Fruit fly (Drosophila melanogaster) whole organism, adult: Measurements from ENCODE around the gene CG32219.

Source experiments
- CG11617 ChIP-seq: fragments of 200-800 bp; sonication (Bioruptor generic); optimal IDR thresholded peaks from 2 replicates; lab custom pipeline; 2017; ENCODE audit warnings: mild to moderate bottlenecking, missing biosample characterization, missing genetic modification reagents, missing genetic modification characterization
- CG12768 ChIP-seq: fragments of 200-800 bp; sonication (Bioruptor generic); optimal IDR thresholded peaks from 2 replicates; lab custom pipeline; 2017; ENCODE audit warnings: missing biosample characterization, missing genetic modification characterization, mild to moderate bottlenecking, moderate library complexity, missing genetic modification reagents
- CG14711 ChIP-seq: fragments of 200-800 bp; sonication (Bioruptor generic); optimal IDR thresholded peaks from 2 replicates; lab custom pipeline; 2018; ENCODE audit warnings: missing biosample characterization, mild to moderate bottlenecking, missing genetic modification characterization, moderate library complexity
- CG1620 ChIP-seq: fragments of 200-800 bp; sonication (Bioruptor generic); optimal IDR thresholded peaks from 2 replicates; lab custom pipeline; 2016; ENCODE audit warnings: missing biosample characterization, missing genetic modification characterization
- CG33017 ChIP-seq: fragments of 200-800 bp; sonication (Bioruptor generic); optimal IDR thresholded peaks from 2 replicates; lab custom pipeline; 2018; ENCODE audit warnings: missing biosample characterization, mild to moderate bottlenecking, missing genetic modification characterization, moderate library complexity
- CG5204 ChIP-seq: fragments of 200-800 bp; sonication (Bioruptor generic); optimal IDR thresholded peaks from 2 replicates; lab custom pipeline; 2016; ENCODE audit warnings: missing biosample characterization, missing genetic modification characterization
- CG7045 ChIP-seq: fragments of 200-800 bp; sonication (Bioruptor generic); optimal IDR thresholded peaks from 2 replicates; lab custom pipeline; 2017; ENCODE audit warnings: missing biosample characterization, mild to moderate bottlenecking, missing genetic modification characterization
- CG7101 ChIP-seq: fragments of 200-800 bp; sonication (Bioruptor generic); optimal IDR thresholded peaks from 2 replicates; lab custom pipeline; 2018; ENCODE audit warnings: missing biosample characterization, mild to moderate bottlenecking, missing genetic modification characterization, moderate library complexity
- Clk ChIP-seq: fragments of 200-800 bp; sonication (Bioruptor generic); optimal IDR thresholded peaks from 2 replicates; lab custom pipeline; 2017; ENCODE audit warnings: missing biosample characterization, missing genetic modification characterization
- Crg-1 ChIP-seq: fragments of 200-800 bp; sonication (Bioruptor generic); optimal IDR thresholded peaks from 2 replicates; lab custom pipeline; 2016; ENCODE audit warnings: missing biosample characterization, missing genetic modification characterization
- Hr96 ChIP-seq: fragments of 200-800 bp; sonication (Bioruptor generic); optimal IDR thresholded peaks from 2 replicates; lab custom pipeline; 2016; ENCODE audit warnings: missing biosample characterization, missing genetic modification characterization
- Mnt ChIP-seq: fragments of 200-800 bp; sonication (Bioruptor generic); optimal IDR thresholded peaks from 2 replicates; lab custom pipeline; 2016; ENCODE audit warnings: missing biosample characterization, mild to moderate bottlenecking, missing genetic modification characterization
- bab1 ChIP-seq: fragments of 200-800 bp; sonication (Bioruptor generic); optimal IDR thresholded peaks from 3 replicates; lab custom pipeline; 2019; ENCODE audit warnings: missing biosample characterization, mild to moderate bottlenecking, missing genetic modification characterization, moderate library complexity
- cic ChIP-seq: fragments of 200-800 bp; sonication (Bioruptor generic); optimal IDR thresholded peaks from 2 replicates; lab custom pipeline; 2017; ENCODE audit warnings: missing biosample characterization, mild to moderate bottlenecking, missing genetic modification characterization, moderate library complexity
- cnc ChIP-seq, 2 experiments: fragments of >200 bp; optimal IDR thresholded peaks; 2 replicates each; lab custom pipeline; 2017
- kay ChIP-seq: fragments of 200-800 bp; sonication (Bioruptor generic); peaks from one replicate; lab custom pipeline; 2016; ENCODE audit warnings: missing biosample characterization, missing genetic modification characterization, borderline replicate concordance
- ovo ChIP-seq: fragments of 200-800 bp; sonication (Bioruptor generic); optimal IDR thresholded peaks from 2 replicates; lab custom pipeline; 2016; ENCODE audit warnings: missing biosample characterization, missing genetic modification characterization
- pad ChIP-seq: fragments of 200-800 bp; sonication (Bioruptor generic); optimal IDR thresholded peaks from 3 replicates; lab custom pipeline; 2017; ENCODE audit warnings: missing biosample characterization, missing genetic modification characterization, mild to moderate bottlenecking, moderate library complexity, missing genetic modification reagents
- tj ChIP-seq: fragments of 200-800 bp; sonication (Bioruptor generic); optimal IDR thresholded peaks from 3 replicates; lab custom pipeline; 2017; ENCODE audit warnings: missing biosample characterization, mild to moderate bottlenecking, missing genetic modification characterization, moderate library complexity
- toe ChIP-seq: fragments of 200-800 bp; sonication (Bioruptor generic); optimal IDR thresholded peaks from 2 replicates; lab custom pipeline; 2016; ENCODE audit warnings: missing biosample characterization, missing genetic modification characterization

CG32219 gene

dm6 chr3L:19941162-19941561 lies 9.8 kb downstream of the CG32219 start:
- peak; percentile 93 for TF ChIP-seq kay
- TF ChIP-seq Hr96 (GFP tag; lab: Kevin White, UChicago) = no peak
- no peak for TF ChIP-seq CG33017
- TF ChIP-seq toe (GFP tag; lab: Kevin White, UChicago) = no peak

- TF ChIP-seq bab1 (GFP tag; lab: Kevin White, UChicago) = no peak
- TF ChIP-seq CG33017 = peak; percentile 26
- TF ChIP-seq CG7045 (GFP tag; lab: Kevin White, UChicago) = no peak
- TF ChIP-seq CG14711 = peak; percentile 41
- no peak for TF ChIP-seq Crg-1 (GFP tag; lab: Kevin White, UChicago)
Measured at dm6 chr3L:19940349-19940748, 10.6 kb downstream of the CG32219 start.

dm6 chr3L:19939024-19939423 lies 11.9 kb downstream of the CG32219 start, which contains the start of gene Ac76E:
Gene Ac76E (plus strand): TSS chr3L:19939287.
- TF ChIP-seq cic (GFP tag; lab: Kevin White, UChicago) = peak; percentile 64
- peak; percentile 52 for TF ChIP-seq CG7045 (GFP tag; lab: Kevin White, UChicago)
- TF ChIP-seq pad (GFP tag; lab: Kevin White, UChicago) = no peak
- TF ChIP-seq CG7101 (tag; lab: Kevin White, UChicago) = no peak
- peak; percentile 24 for TF ChIP-seq bab1 (GFP tag; lab: Kevin White, UChicago)
- peak; percentile 36 for TF ChIP-seq CG33017
- TF ChIP-seq CG5204 (GFP tag; lab: Kevin White, UChicago) = no peak
- TF ChIP-seq tj (GFP tag; lab: Kevin White, UChicago) = peak; percentile 34
- peak; percentile 19 for TF ChIP-seq toe (GFP tag; lab: Kevin White, UChicago)
- TF ChIP-seq CG14711 = peak; percentile 14
- TF ChIP-seq cnc (optimal IDR thresholded peaks at IDR 0.05; lab: Kevin White, UChicago) = no peak
- peak; percentile 68 for TF ChIP-seq Mnt
- peak; percentile 56 for TF ChIP-seq CG12768
- peak; percentile 29 for TF ChIP-seq kay
- TF ChIP-seq CG11617 = peak; percentile 40
- no peak for TF ChIP-seq Clk
- no peak for TF ChIP-seq CG1620 (GFP tag; lab: Kevin White, UChicago)
- TF ChIP-seq ovo = no peak
- TF ChIP-seq Hr96 (GFP tag; lab: Kevin White, UChicago) = peak; percentile 18
- no peak for TF ChIP-seq Crg-1 (GFP tag; lab: Kevin White, UChicago)

- TF ChIP-seq Hr96 (GFP tag; lab: Kevin White, UChicago) (no peak), Clk (peak; percentile 4), CG1620 (GFP tag; lab: Kevin White, UChicago) (peak; percentile 19), CG14711 (peak; percentile 19), CG11617 (peak; percentile 54), pad (GFP tag; lab: Kevin White, UChicago) (peak; percentile 21), bab1 (GFP tag; lab: Kevin White, UChicago) (no peak), ovo (peak; percentile 25), cnc (optimal IDR thresholded peaks at IDR 0.05; lab: Kevin White, UChicago) (no peak), CG7045 (GFP tag; lab: Kevin White, UChicago) (peak; percentile 66), CG7101 (tag; lab: Kevin White, UChicago) (peak; percentile 39), Crg-1 (GFP tag; lab: Kevin White, UChicago) (peak; percentile 71), CG33017 (peak; percentile 36), Mnt (peak; percentile 39), CG12768 (peak; percentile 74), cic (GFP tag; lab: Kevin White, UChicago) (peak; percentile 72), CG5204 (GFP tag; lab: Kevin White, UChicago) (no peak), kay (peak; percentile 78), toe (GFP tag; lab: Kevin White, UChicago) (no peak), tj (GFP tag; lab: Kevin White, UChicago) (peak; percentile 15)
Measured at dm6 chr3L:19932917-19933316, 18.0 kb downstream of the CG32219 start.

dm6 chr3L:19931391-19931790 lies 19.5 kb downstream of the CG32219 start, which contains the start of gene CG46462:
Gene CG46462 (plus strand): TSS chr3L:19931691.
- TF ChIP-seq cnc (optimal IDR thresholded peaks at IDR 0.05; lab: Kevin White, UChicago) = no peak
- no peak for TF ChIP-seq CG11617
- no peak for TF ChIP-seq Clk
- no peak for TF ChIP-seq pad (GFP tag; lab: Kevin White, UChicago)
- no peak for TF ChIP-seq cic (GFP tag; lab: Kevin White, UChicago)
- no peak for TF ChIP-seq bab1 (GFP tag; lab: Kevin White, UChicago)
- TF ChIP-seq CG7045 (GFP tag; lab: Kevin White, UChicago) = no peak
- TF ChIP-seq toe (GFP tag; lab: Kevin White, UChicago) = no peak
- TF ChIP-seq tj (GFP tag; lab: Kevin White, UChicago) = no peak
- TF ChIP-seq CG1620 (GFP tag; lab: Kevin White, UChicago) = no peak
- no peak for TF ChIP-seq Mnt
- no peak for TF ChIP-seq CG14711
- TF ChIP-seq CG7101 (tag; lab: Kevin White, UChicago) = no peak
- TF ChIP-seq Crg-1 (GFP tag; lab: Kevin White, UChicago) = no peak
- TF ChIP-seq CG12768 = no peak
- no peak for TF ChIP-seq kay
- TF ChIP-seq CG5204 (GFP tag; lab: Kevin White, UChicago) = no peak
- no peak for TF ChIP-seq CG33017

- TF ChIP-seq toe (GFP tag; lab: Kevin White, UChicago) = no peak
- TF ChIP-seq CG7045 (GFP tag; lab: Kevin White, UChicago) = peak; percentile 30
- TF ChIP-seq CG12768 = peak; percentile 54
- peak; percentile 17 for TF ChIP-seq ovo
- TF ChIP-seq CG11617 = no peak
- TF ChIP-seq CG1620 (GFP tag; lab: Kevin White, UChicago) = no peak
- no peak for TF ChIP-seq tj (GFP tag; lab: Kevin White, UChicago)
- TF ChIP-seq kay = peak; percentile 97
- TF ChIP-seq cic (GFP tag; lab: Kevin White, UChicago) = peak; percentile 89
- no peak for TF ChIP-seq Crg-1 (GFP tag; lab: Kevin White, UChicago)
- peak; percentile 56 for TF ChIP-seq Mnt
- no peak for TF ChIP-seq CG14711
- TF ChIP-seq CG33017 = no peak
Measured at dm6 chr3L:19929719-19930334, 21.1 kb downstream of the CG32219 start.
